Worm (Caenorhabditis elegans) whole organism, early embryonic: ENCODE data around the gene ZK370.6.

Experiments used
- B0310.2 ChIP-seq: sonication (generic microtip); optimal IDR thresholded peaks from 2 replicates; lab custom pipeline; 2016; ENCODE audit warnings: mild to moderate bottlenecking, missing genetic modification characterization, missing compliant biosample characterization
- aly-1 ChIP-seq: sonication (generic microtip); optimal IDR thresholded peaks from 2 replicates; lab custom pipeline; 2016; ENCODE audit warnings: missing genetic modification characterization, missing compliant biosample characterization
- ama-1 ChIP-seq: fragments of 150-350 bp; optimal IDR thresholded peaks from 2 replicates; lab custom pipeline; 2014
- ceh-36 ChIP-seq: sonication (generic microtip); optimal IDR thresholded peaks from 2 replicates; lab custom pipeline; 2016; ENCODE audit warnings: missing genetic modification characterization, inconsistent platforms, missing compliant biosample characterization
- flt-1 ChIP-seq: fragments of 200-800 bp; sonication (Bioruptor generic); IDR thresholded peaks from 2 replicates; pipeline ENCODE4 v1.3.6; 2022; ENCODE audit warnings: missing genetic modification characterization, missing compliant biosample characterization
- hmbx-1 ChIP-seq: sonication (generic microtip); optimal IDR thresholded peaks from 2 replicates; lab custom pipeline; 2016; ENCODE audit warnings: mild to moderate bottlenecking, missing genetic modification characterization, missing compliant biosample characterization
- hnd-1 ChIP-seq: sonication (generic microtip); optimal IDR thresholded peaks from 2 replicates; lab custom pipeline; 2016; ENCODE audit warnings: missing genetic modification characterization, missing compliant biosample characterization
- pes-1 ChIP-seq: fragments of 200-800 bp; sonication (Bioruptor generic); IDR thresholded peaks from 2 replicates; pipeline ENCODE4 v1.3.6; 2022; ENCODE audit warnings: missing genetic modification reagents, missing genetic modification characterization, missing compliant biosample characterization
- scrt-1 ChIP-seq: fragments of 200-800 bp; sonication (Bioruptor generic); IDR thresholded peaks from 2 replicates; pipeline ENCODE4 v1.3.6; 2022; ENCODE audit warnings: missing genetic modification characterization, missing compliant biosample characterization
- sea-1 ChIP-seq: fragments of 200-800 bp; sonication (Bioruptor generic); conservative IDR thresholded peaks from 2 replicates; pipeline ENCODE4 v1.3.6; 2022; ENCODE audit warnings: missing genetic modification characterization, missing compliant biosample characterization
- tbx-37 ChIP-seq: fragments of 200-800 bp; sonication (Bioruptor generic); conservative IDR thresholded peaks from 2 replicates; pipeline ENCODE4 v1.3.6; 2022; ENCODE audit warnings: missing genetic modification reagents, missing genetic modification characterization, missing compliant biosample characterization
- tra-4 ChIP-seq: sonication (generic microtip); optimal IDR thresholded peaks from 2 replicates; lab custom pipeline; 2017; ENCODE audit warnings: missing genetic modification characterization, missing compliant biosample characterization

DNA sequence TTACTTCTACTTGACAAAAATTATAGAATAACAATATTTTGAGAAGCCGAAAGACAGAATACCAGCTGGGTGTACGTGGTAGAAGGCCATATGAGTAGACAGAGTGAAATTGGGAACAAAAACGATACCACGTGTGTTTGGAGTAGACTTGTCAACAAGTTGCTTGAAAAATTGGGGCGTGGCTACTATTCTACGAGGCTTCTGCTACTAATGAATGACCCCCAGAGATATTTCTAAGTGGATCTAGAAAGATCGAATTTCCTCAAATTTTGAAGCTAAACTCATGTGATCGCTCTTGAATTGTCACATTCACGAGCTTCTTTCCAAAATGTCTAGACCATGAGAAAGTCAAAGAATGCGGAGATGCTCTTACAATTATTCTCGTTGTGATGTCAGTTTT, 18.4 kb upstream of the ZK370.6 start:
- TF ChIP-seq scrt-1 (GFP tag; lab: Robert Waterston, UW) (no peak), ama-1 (lab: Kevin White, UChicago) (no peak), aly-1 (tag; lab: Kevin White, UChicago) (no peak), tbx-37 (GFP tag; lab: Robert Waterston, UW) (no peak), tra-4 (tag; lab: Kevin White, UChicago) (no peak), flt-1 (GFP tag; lab: Robert Waterston, UW) (no peak), ceh-36 (tag; lab: Kevin White, UChicago) (no peak), hnd-1 (tag; lab: Kevin White, UChicago) (no peak), B0310.2 (tag; lab: Kevin White, UChicago) (no peak), hmbx-1 (no peak), sea-1 (GFP tag; lab: Robert Waterston, UW) (no peak), pes-1 (GFP tag; lab: Robert Waterston, UW) (no peak)
